Fruit fly (Drosophila melanogaster): ENCODE results near the gene Ekar.

DNA sequence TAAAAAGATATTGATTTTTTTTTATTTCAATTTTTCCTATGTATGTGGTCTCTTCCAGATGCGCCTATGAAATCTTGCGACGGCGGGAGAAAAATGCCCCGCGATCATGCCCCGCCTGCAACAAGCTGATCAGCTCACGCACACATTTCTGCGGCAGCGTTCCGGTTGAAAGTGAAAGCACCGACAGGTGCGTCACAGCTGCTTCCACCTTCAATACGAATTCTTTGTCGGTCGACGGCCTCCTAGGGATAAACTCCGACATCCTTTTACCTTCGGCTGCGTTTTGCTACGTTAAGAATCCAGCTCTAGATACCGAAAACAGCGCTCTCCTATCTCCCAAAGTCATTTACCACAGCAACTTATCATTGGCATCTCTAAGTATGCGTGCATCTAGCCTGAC lies 57.8 kb downstream of the Ekar start:
- TF ChIP-seq CG4496 (GFP tag; IDR thresholded peaks at IDR 0.05) = no peak
- no peak for TF ChIP-seq EcR (GFP tag; optimal IDR thresholded peaks at IDR 0.05)
- no peak for TF ChIP-seq fd96Ca (GFP tag; IDR thresholded peaks at IDR 0.05)
- no peak for TF ChIP-seq gl (tag; optimal IDR thresholded peaks at IDR 0.05)
- TF ChIP-seq CG32121 (GFP tag; IDR thresholded peaks at IDR 0.05) = no peak

All from whole organism, pupa.